Worm (Caenorhabditis elegans) whole organism, L3 larva: Measurements from ENCODE around the gene K08D9.4.

Experiments used
- aly-2 ChIP-seq: fragments of 150-350 bp; optimal IDR thresholded peaks from 2 replicates; lab custom pipeline; 2014; ENCODE audit warnings: missing biosample characterization, missing genetic modification characterization
- egl-5 ChIP-seq: fragments of 150-350 bp; optimal IDR thresholded peaks from 2 replicates; lab custom pipeline; 2017; ENCODE audit warnings: missing biosample characterization, missing genetic modification reagents, missing genetic modification characterization, inconsistent platforms
- eor-1 ChIP-seq, 2 experiments: fragments of 150-350 bp; optimal IDR thresholded peaks; 2 replicates each; lab custom pipeline; 2014 to 2018; ENCODE audit warnings: missing biosample characterization in 2 of 2, missing genetic modification characterization in 2 of 2
- fkh-10 ChIP-seq: sonication (generic microtip); optimal IDR thresholded peaks from 2 replicates; lab custom pipeline; 2017; ENCODE audit warnings: missing biosample characterization, missing genetic modification reagents, missing genetic modification characterization
- lin-39 ChIP-seq: fragments of 150-350 bp; optimal IDR thresholded peaks from 2 replicates; lab custom pipeline; 2018; ENCODE audit warnings: missing biosample characterization, missing genetic modification reagents, missing genetic modification characterization
- mdl-1 ChIP-seq: fragments of 150-350 bp; optimal IDR thresholded peaks from 2 replicates; lab custom pipeline; 2014; ENCODE audit warnings: missing biosample characterization, missing genetic modification characterization
- nfya-1 ChIP-seq: sonication (generic microtip); optimal IDR thresholded peaks from 2 replicates; lab custom pipeline; 2017; ENCODE audit warnings: missing genetic modification characterization, mild to moderate bottlenecking, missing compliant biosample characterization, antibody characterized with exemption, moderate library complexity; ENCODE audit not compliant: insufficient read depth
- nhr-25 ChIP-seq: sonication (generic microtip); optimal IDR thresholded peaks from 2 replicates; lab custom pipeline; 2017; ENCODE audit warnings: missing biosample characterization, missing genetic modification characterization
- nhr-77 ChIP-seq: fragments of 150-350 bp; optimal IDR thresholded peaks from 2 replicates; lab custom pipeline; 2014; ENCODE audit warnings: missing biosample characterization, missing genetic modification characterization
- pha-4 ChIP-seq: fragments of 150-350 bp; optimal IDR thresholded peaks from 2 replicates; lab custom pipeline; 2014; ENCODE audit warnings: missing biosample characterization, missing genetic modification reagents, missing genetic modification characterization
- sea-2 ChIP-seq: fragments of 150-350 bp; sonication (generic microtip); optimal IDR thresholded peaks from 4 replicates; lab custom pipeline; 2014; ENCODE audit warnings: missing biosample characterization, missing genetic modification reagents, missing genetic modification characterization
- zag-1 ChIP-seq: fragments of 150-350 bp; optimal IDR thresholded peaks from 2 replicates; lab custom pipeline; 2014; ENCODE audit warnings: missing biosample characterization, missing genetic modification characterization
- ztf-4 ChIP-seq: fragments of 150-350 bp; optimal IDR thresholded peaks from 2 replicates; lab custom pipeline; 2014; ENCODE audit warnings: missing biosample characterization, missing genetic modification characterization

ce11 chrV:3200323-3200722 lies at the start of gene K08D9.4:
- TF ChIP-seq mdl-1 (tag; lab: Kevin White, UChicago) (no peak), nhr-25 (tag; lab: Kevin White, UChicago) (no peak), nfya-1 (tag; lab: Kevin White, UChicago) (no peak), ztf-4 (tag; lab: Kevin White, UChicago) (no peak), sea-2 (GFP tag; lab: Kevin White, UChicago) (no peak), zag-1 (no peak), eor-1 (tag; optimal IDR thresholded peaks at IDR 0.05; lab: Kevin White, UChicago) (no peak), fkh-10 (no peak), pha-4 (tag; lab: Kevin White, UChicago) (no peak), nhr-77 (tag; lab: Kevin White, UChicago) (no peak), aly-2 (tag; lab: Kevin White, UChicago) (no peak), egl-5 (tag; lab: Kevin White, UChicago) (no peak), lin-39 (no peak)
